Fruit fly (Drosophila melanogaster) whole organism, embryonic: ENCODE measurements around the gene CG8861.
A peak's percentile ranks its signal among the peaks of the same experiment; 100 is the strongest.

Experiments used
- Adf1 ChIP-seq: fragments of 200-800 bp; sonication (Bioruptor generic); IDR thresholded peaks from 2 replicates; pipeline ENCODE4 v1.3.6; 2022; ENCODE audit warnings: missing biosample characterization, missing genetic modification characterization
- Atf6 ChIP-seq: fragments of 200-800 bp; sonication (Bioruptor generic); IDR thresholded peaks from 2 replicates; pipeline ENCODE4 v1.3.6; 2022; ENCODE audit warnings: missing biosample characterization, missing genetic modification characterization
- CG10209 ChIP-seq: fragments of 200-800 bp; sonication (Bioruptor generic); optimal IDR thresholded peaks from 3 replicates; lab custom pipeline; 2017; ENCODE audit warnings: missing biosample characterization, mild to moderate bottlenecking, missing genetic modification characterization, missing genetic modification reagents
- CG10267 ChIP-seq: fragments of 200-800 bp; sonication (Bioruptor generic); optimal IDR thresholded peaks from 2 replicates; lab custom pipeline; 2018; ENCODE audit warnings: missing biosample characterization, mild to moderate bottlenecking, missing genetic modification characterization, moderate library complexity
- CG11093 ChIP-seq: fragments of 200-800 bp; sonication (Bioruptor generic); IDR thresholded peaks from 3 replicates; pipeline ENCODE4 v1.3.6; 2022; ENCODE audit warnings: missing biosample characterization, missing genetic modification characterization
- CG12155 ChIP-seq: fragments of 200-800 bp; sonication (Bioruptor generic); optimal IDR thresholded peaks from 3 replicates; lab custom pipeline; 2016; ENCODE audit warnings: missing biosample characterization, missing genetic modification characterization
- CG13775 ChIP-seq: fragments of 200-800 bp; sonication (Bioruptor generic); optimal IDR thresholded peaks from 3 replicates; lab custom pipeline; 2017; ENCODE audit warnings: missing biosample characterization, mild to moderate bottlenecking, missing genetic modification characterization
- CG13894 ChIP-seq: fragments of 200-800 bp; sonication (Bioruptor generic); optimal IDR thresholded peaks from 3 replicates; lab custom pipeline; 2018; ENCODE audit warnings: missing biosample characterization, mild to moderate bottlenecking, missing genetic modification characterization, moderate library complexity
- CG14014 ChIP-seq: fragments of 200-800 bp; sonication (Bioruptor generic); IDR thresholded peaks from 2 replicates; pipeline ENCODE4 v1.3.6; 2022; ENCODE audit warnings: missing biosample characterization, missing genetic modification characterization
- CG16779 ChIP-seq: fragments of 200-800 bp; sonication (Bioruptor generic); IDR thresholded peaks from 2 replicates; pipeline ENCODE4 v1.3.6; 2022; ENCODE audit warnings: missing biosample characterization, missing genetic modification characterization
- CG17385 ChIP-seq: fragments of 200-800 bp; sonication (Bioruptor generic); optimal IDR thresholded peaks from 3 replicates; lab custom pipeline; 2018; ENCODE audit warnings: missing biosample characterization, mild to moderate bottlenecking, missing genetic modification characterization
- CG17612 ChIP-seq: fragments of 200-800 bp; sonication (Bioruptor generic); IDR thresholded peaks from 2 replicates; pipeline ENCODE4 v1.3.6; 2022; ENCODE audit warnings: missing biosample characterization, missing genetic modification characterization
- CG17912 ChIP-seq: fragments of 200-800 bp; sonication (Bioruptor generic); optimal IDR thresholded peaks from 2 replicates; lab custom pipeline; 2018; ENCODE audit warnings: missing biosample characterization, mild to moderate bottlenecking, missing genetic modification characterization
- CG18262 ChIP-seq: fragments of 200-800 bp; optimal IDR thresholded peaks from 3 replicates; lab custom pipeline; 2019; ENCODE audit warnings: missing biosample characterization, mild to moderate bottlenecking, missing genetic modification characterization, moderate library complexity
- CG2129 ChIP-seq: fragments of 200-800 bp; sonication (Bioruptor generic); IDR thresholded peaks from 2 replicates; pipeline ENCODE4 v1.3.6; 2022; ENCODE audit warnings: missing biosample characterization, missing genetic modification characterization; ENCODE audit not compliant: partially characterized antibody
- CG2202 ChIP-seq: fragments of 200-800 bp; sonication (Bioruptor generic); optimal IDR thresholded peaks from 2 replicates; lab custom pipeline; 2018; ENCODE audit warnings: missing biosample characterization, mild to moderate bottlenecking, missing genetic modification characterization
- CG42726 ChIP-seq: fragments of 200-800 bp; sonication (Bioruptor generic); IDR thresholded peaks from 2 replicates; pipeline ENCODE4 v1.3.6; 2022; ENCODE audit warnings: missing biosample characterization, missing genetic modification characterization; ENCODE audit not compliant: partially characterized antibody
- CG4424 ChIP-seq: fragments of 200-800 bp; sonication (Bioruptor generic); optimal IDR thresholded peaks from 3 replicates; lab custom pipeline; 2016; ENCODE audit warnings: missing biosample characterization, missing genetic modification characterization
- CG4617 ChIP-seq: fragments of 200-800 bp; sonication (Bioruptor generic); optimal IDR thresholded peaks from 3 replicates; lab custom pipeline; 2016; ENCODE audit warnings: missing biosample characterization, missing genetic modification characterization, borderline replicate concordance
- CG5953 ChIP-seq: fragments of 200-800 bp; sonication (Bioruptor generic); IDR thresholded peaks from 2 replicates; pipeline ENCODE4 v1.3.6; 2022; ENCODE audit warnings: missing biosample characterization, missing genetic modification characterization
- CG6175 ChIP-seq: fragments of 200-800 bp; sonication (Bioruptor generic); IDR thresholded peaks from 3 replicates; pipeline ENCODE4 v1.3.6; 2022; ENCODE audit warnings: missing biosample characterization, missing genetic modification characterization
- CG9727 ChIP-seq: fragments of 200-800 bp; sonication (Bioruptor generic); optimal IDR thresholded peaks from 3 replicates; lab custom pipeline; 2017; ENCODE audit warnings: missing biosample characterization, mild to moderate bottlenecking, missing genetic modification characterization
- D19A ChIP-seq: fragments of 200-800 bp; optimal IDR thresholded peaks from 3 replicates; lab custom pipeline; 2019; ENCODE audit warnings: missing biosample characterization, mild to moderate bottlenecking, missing genetic modification characterization, moderate library complexity
- Dfd ChIP-seq, 2 experiments: fragments of >200 bp; optimal IDR thresholded peaks; 2 replicates each; lab custom pipeline; 2017; ENCODE audit warnings: missing biosample characterization in 2 of 2, missing genetic modification characterization in 2 of 2
- Dip2 ChIP-seq: fragments of 200-800 bp; sonication (Bioruptor generic); IDR thresholded peaks from 2 replicates; pipeline ENCODE4 v1.3.6; 2022; ENCODE audit warnings: missing biosample characterization, missing genetic modification characterization
- Hmx ChIP-seq: fragments of 200-800 bp; sonication (Bioruptor generic); optimal IDR thresholded peaks from 2 replicates; lab custom pipeline; 2016; ENCODE audit warnings: missing biosample characterization, missing genetic modification characterization
- Lpt ChIP-seq: fragments of >200 bp; optimal IDR thresholded peaks from 2 replicates; lab custom pipeline; 2018; ENCODE audit warnings: missing biosample characterization, missing genetic modification characterization
- Meics ChIP-seq: fragments of 200-800 bp; sonication (Bioruptor generic); optimal IDR thresholded peaks from 2 replicates; lab custom pipeline; 2017; ENCODE audit warnings: missing biosample characterization, mild to moderate bottlenecking, missing genetic modification characterization
- Ptx1 ChIP-seq: fragments of 200-800 bp; sonication (Bioruptor generic); IDR thresholded peaks from 2 replicates; pipeline ENCODE4 v1.3.6; 2022; ENCODE audit warnings: missing biosample characterization, missing genetic modification characterization
- TFAM ChIP-seq: fragments of 200-800 bp; sonication (Bioruptor generic); optimal IDR thresholded peaks from 2 replicates; lab custom pipeline; 2017; ENCODE audit warnings: missing biosample characterization, missing genetic modification characterization, inconsistent platforms
- Vsx1 ChIP-seq: fragments of 200-800 bp; sonication (Bioruptor generic); optimal IDR thresholded peaks from 2 replicates; lab custom pipeline; 2017; ENCODE audit warnings: missing biosample characterization, mild to moderate bottlenecking, missing genetic modification characterization, missing genetic modification reagents
- abd-A ChIP-seq: fragments of 200-800 bp; sonication (Bioruptor generic); optimal IDR thresholded peaks from 3 replicates; lab custom pipeline; 2019; ENCODE audit warnings: missing biosample characterization, mild to moderate bottlenecking, missing genetic modification characterization, moderate library complexity
- ap ChIP-seq: fragments of 200-800 bp; sonication (Bioruptor generic); IDR thresholded peaks from 2 replicates; pipeline ENCODE4 v1.3.6; 2022; ENCODE audit warnings: missing biosample characterization, missing genetic modification characterization
- crc ChIP-seq: fragments of 200-800 bp; sonication (Bioruptor generic); optimal IDR thresholded peaks from 2 replicates; lab custom pipeline; 2016; ENCODE audit warnings: missing biosample characterization, missing genetic modification characterization
- dpn ChIP-seq, 2 experiments: fragments of 200-800 bp; sonication (Bioruptor generic); optimal IDR thresholded peaks; 3 replicates each; lab custom pipeline; 2016; ENCODE audit warnings: missing biosample characterization in 2 of 2, missing genetic modification characterization in 2 of 2
- fd102C ChIP-seq: fragments of 200-800 bp; sonication (Bioruptor generic); optimal IDR thresholded peaks from 2 replicates; lab custom pipeline; 2018; ENCODE audit warnings: missing biosample characterization, mild to moderate bottlenecking, missing genetic modification characterization, moderate library complexity
- ftz-f1 ChIP-seq: fragments of 200-800 bp; sonication (Bioruptor generic); optimal IDR thresholded peaks from 2 replicates; lab custom pipeline; 2016; ENCODE audit warnings: missing biosample characterization, missing genetic modification characterization
- gce ChIP-seq: fragments of 200-800 bp; sonication (Bioruptor generic); IDR thresholded peaks from 3 replicates; pipeline ENCODE4 v1.3.6; 2022; ENCODE audit warnings: missing biosample characterization, missing genetic modification characterization
- grau ChIP-seq: fragments of 200-800 bp; optimal IDR thresholded peaks from 3 replicates; lab custom pipeline; 2019; ENCODE audit warnings: missing biosample characterization, mild to moderate bottlenecking, missing genetic modification characterization, moderate library complexity
- jigr1 ChIP-seq: fragments of 200-800 bp; sonication (Bioruptor generic); IDR thresholded peaks from 3 replicates; pipeline ENCODE4 v1.3.6; 2022; ENCODE audit warnings: missing biosample characterization, missing genetic modification characterization
- maf-S ChIP-seq: fragments of 200-800 bp; sonication (Bioruptor generic); optimal IDR thresholded peaks from 2 replicates; lab custom pipeline; 2016; ENCODE audit warnings: missing biosample characterization, missing genetic modification characterization
- psq ChIP-seq: fragments of 200-800 bp; sonication (Bioruptor generic); optimal IDR thresholded peaks from 2 replicates; lab custom pipeline; 2017; ENCODE audit warnings: missing biosample characterization, missing genetic modification characterization
- pzg ChIP-seq: fragments of 200-800 bp; sonication (Bioruptor generic); optimal IDR thresholded peaks from 3 replicates; lab custom pipeline; 2018; ENCODE audit warnings: missing biosample characterization, mild to moderate bottlenecking, missing genetic modification characterization, moderate library complexity
- ranshi ChIP-seq: fragments of 200-800 bp; sonication (Bioruptor generic); IDR thresholded peaks from 2 replicates; pipeline ENCODE4 v1.3.6; 2022; ENCODE audit warnings: missing biosample characterization, missing genetic modification characterization
- rib ChIP-seq: fragments of 200-800 bp; sonication (Bioruptor generic); IDR thresholded peaks from 2 replicates; pipeline ENCODE4 v1.3.6; 2022; ENCODE audit warnings: missing biosample characterization, missing genetic modification characterization
- sc ChIP-seq, 3 experiments: fragments of >200 bp in 2 of 3; fragments of 200-800 bp in 1 of 3; sonication (Bioruptor generic) in 1 of 3; optimal IDR thresholded peaks; 2 replicates in 2 of 3; 3 replicates in 1 of 3; lab custom pipeline; 2017; ENCODE audit warnings: mild to moderate bottlenecking in 1 of 3, missing biosample characterization in 1 of 3, missing genetic modification characterization in 1 of 3, missing genetic modification reagents in 1 of 3
- sim ChIP-seq: fragments of 200-800 bp; sonication (Bioruptor generic); IDR thresholded peaks from 2 replicates; pipeline ENCODE4 v1.3.6; 2022; ENCODE audit warnings: missing biosample characterization, missing genetic modification characterization
- stc ChIP-seq: fragments of 200-800 bp; sonication (Bioruptor generic); IDR thresholded peaks from 2 replicates; pipeline ENCODE4 v1.3.6; 2022; ENCODE audit warnings: missing biosample characterization, missing genetic modification characterization
- tin ChIP-seq: fragments of 200-800 bp; sonication (Bioruptor generic); optimal IDR thresholded peaks from 3 replicates; lab custom pipeline; 2016; ENCODE audit warnings: missing biosample characterization, missing genetic modification characterization
- usp ChIP-seq: fragments of >200 bp; optimal IDR thresholded peaks from 2 replicates; lab custom pipeline; 2017; ENCODE audit warnings: missing biosample characterization, missing genetic modification characterization

Gene CG8861

DNA sequence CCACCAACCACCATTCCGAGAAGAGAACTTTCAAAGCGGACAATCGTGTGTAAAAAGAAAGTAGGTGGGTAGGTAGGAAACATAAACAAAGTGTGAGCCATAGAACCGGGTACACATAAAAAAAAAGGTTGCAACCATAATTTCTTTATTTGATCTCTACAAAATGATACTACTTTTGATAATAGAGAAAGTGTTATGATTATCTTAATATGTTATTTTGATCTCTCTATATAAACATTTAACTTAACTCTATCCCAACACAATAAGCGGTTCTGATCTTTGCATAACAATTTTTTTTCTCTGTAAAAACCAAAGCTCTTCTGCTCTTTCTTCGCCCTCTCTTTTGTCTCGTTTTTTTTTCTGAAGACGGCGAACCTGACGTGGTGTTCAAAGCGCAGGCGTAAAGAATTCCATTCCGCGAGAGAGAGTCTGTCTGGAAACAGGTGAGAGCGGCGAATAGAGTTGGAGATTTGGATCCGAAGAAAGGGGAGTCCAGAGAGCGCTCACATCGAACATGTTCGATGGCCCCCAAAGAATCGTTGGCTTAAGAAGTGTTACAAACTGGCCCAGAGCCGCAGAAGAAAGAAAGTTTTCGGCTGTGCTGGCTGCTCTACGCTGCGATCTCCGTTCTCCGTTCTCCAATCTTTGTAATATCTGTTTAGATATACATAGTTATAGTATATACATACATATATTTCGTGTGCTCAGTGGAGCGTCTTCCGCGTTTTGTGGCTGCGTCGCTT, 81.3 kb downstream of the CG8861 start (continued):
- no peak for TF ChIP-seq CG13894 (tag; lab: Kevin White, UChicago)
- no peak for TF ChIP-seq pzg (GFP tag; lab: Kevin White, UChicago)
- TF ChIP-seq CG42726 (GFP tag; lab: Robert Waterston, UW) = no peak
- TF ChIP-seq CG14014 (GFP tag; lab: Robert Waterston, UW) = no peak
- peak; percentile 56; the same call in 1 of the 2 replicates for TF ChIP-seq ranshi (GFP tag; lab: Robert Waterston, UW)
- TF ChIP-seq gce = no peak
- peak; percentile 59 for TF ChIP-seq CG9727
- TF ChIP-seq grau (tag; lab: Kevin White, UChicago) = peak; percentile 64
- TF ChIP-seq Adf1 (GFP tag; lab: Robert Waterston, UW) = no peak
- TF ChIP-seq jigr1 = no peak
- TF ChIP-seq CG2129 (GFP tag; lab: Robert Waterston, UW) = no peak
- TF ChIP-seq tin (GFP tag; lab: Kevin White, UChicago) = peak; percentile 68
- TF ChIP-seq Meics = peak; percentile 34
- TF ChIP-seq Vsx1 = no peak
- peak; percentile 43 for TF ChIP-seq CG10209
- peak; percentile 45; the same call in 1 of the 3 replicates for TF ChIP-seq CG11093
- TF ChIP-seq CG17912 (GFP tag; lab: Kevin White, UChicago) = no peak
- TF ChIP-seq Lpt = no peak
- peak; percentile 57 for TF ChIP-seq D19A (tag; lab: Kevin White, UChicago)
- no peak for TF ChIP-seq sc (optimal IDR thresholded peaks at IDR 0.05; lab: Kevin White, UChicago)
- TF ChIP-seq sc (GFP tag; optimal IDR thresholded peaks at IDR 0.05; lab: Kevin White, UChicago) = peak; percentile 58
- TF ChIP-seq Dip2 (GFP tag; lab: Robert Waterston, UW) = no peak
- peak in 1 of 2 experiments; percentile 53 for TF ChIP-seq dpn (GFP tag; optimal IDR thresholded peaks at IDR 0.05; lab: Kevin White, UChicago)
- TF ChIP-seq CG4424 (GFP tag; lab: Kevin White, UChicago) = peak; percentile 67
- TF ChIP-seq CG13775 = peak; percentile 42
- no peak for TF ChIP-seq Dfd (GFP tag; optimal IDR thresholded peaks at IDR 0.05; lab: Kevin White, UChicago)
- TF ChIP-seq CG5953 (GFP tag; lab: Robert Waterston, UW) = peak; percentile 7; the same call in 1 of the 2 replicates
- no peak for TF ChIP-seq CG12155
- no peak for TF ChIP-seq ftz-f1
- peak; percentile 59 for TF ChIP-seq CG17385 (GFP tag; lab: Kevin White, UChicago)
- no peak for TF ChIP-seq usp (GFP tag; lab: Kevin White, UChicago)
- peak; percentile 71; the same call in 1 of the 2 replicates for TF ChIP-seq stc (GFP tag; lab: Robert Waterston, UW)
- peak; percentile 46 for TF ChIP-seq Ptx1 (GFP tag; lab: Robert Waterston, UW)
- TF ChIP-seq sim (GFP tag; lab: Robert Waterston, UW) = no peak
- no peak for TF ChIP-seq abd-A (tag; lab: Kevin White, UChicago)
- TF ChIP-seq Hmx (GFP tag; lab: Kevin White, UChicago) = peak; percentile 48
- TF ChIP-seq Atf6 (GFP tag; lab: Robert Waterston, UW) = peak; percentile 53; the same call in 1 of the 2 replicates
- no peak for TF ChIP-seq fd102C (GFP tag; lab: Kevin White, UChicago)
- peak; percentile 80 for TF ChIP-seq CG18262 (tag; lab: Kevin White, UChicago)
- no peak for TF ChIP-seq CG4617 (GFP tag; lab: Kevin White, UChicago)
- no peak for TF ChIP-seq CG17612
- TF ChIP-seq CG16779 (GFP tag; lab: Robert Waterston, UW) = no peak
- TF ChIP-seq CG10267 (tag; lab: Kevin White, UChicago) = peak; percentile 79
- no peak for TF ChIP-seq ap (GFP tag; lab: Robert Waterston, UW)
- no peak for TF ChIP-seq maf-S (GFP tag; lab: Kevin White, UChicago)
- no peak for TF ChIP-seq CG6175
- TF ChIP-seq rib = no peak
- TF ChIP-seq CG2202 (tag; lab: Kevin White, UChicago) = peak; percentile 71
- peak; percentile 45 for TF ChIP-seq psq (GFP tag; lab: Kevin White, UChicago)
- TF ChIP-seq TFAM (GFP tag; lab: Kevin White, UChicago) = no peak
- no peak for TF ChIP-seq crc (GFP tag; lab: Kevin White, UChicago)
